Worm (Caenorhabditis elegans) whole organism, L4 larva: ENCODE data around the gene R09D1.12.
A peak's percentile ranks its signal among the peaks of the same experiment; 100 is the strongest.

Experiments used
- daf-12 ChIP-seq: fragments of 150-350 bp; optimal IDR thresholded peaks from 2 replicates; lab custom pipeline; 2014; ENCODE audit warnings: missing biosample characterization, missing genetic modification reagents, missing genetic modification characterization
- lsy-2 ChIP-seq, 2 experiments: fragments of 150-350 bp in 1 of 2; sonication (generic microtip) in 1 of 2; optimal IDR thresholded peaks; 2 replicates each; lab custom pipeline; 2014 to 2017; ENCODE audit warnings: missing biosample characterization in 2 of 2, missing genetic modification characterization in 2 of 2
- mdl-1 ChIP-seq, 2 experiments: fragments of 150-350 bp in 1 of 2; sonication (generic microtip) in 1 of 2; optimal IDR thresholded peaks; 2 replicates each; lab custom pipeline; 2014 to 2017; ENCODE audit warnings: missing biosample characterization in 2 of 2, missing genetic modification characterization in 2 of 2
- mep-1 ChIP-seq: fragments of 150-350 bp; sonication (generic microtip); optimal IDR thresholded peaks from 3 replicates; lab custom pipeline; 2014; ENCODE audit warnings: missing biosample characterization, missing genetic modification characterization
- mxl-2 ChIP-seq: fragments of 200-800 bp; sonication (Bioruptor generic); conservative IDR thresholded peaks from 2 replicates; pipeline ENCODE4 v1.3.6; 2022; ENCODE audit warnings: missing genetic modification reagents, missing genetic modification characterization, missing compliant biosample characterization
- nhr-237 ChIP-seq: sonication (generic microtip); optimal IDR thresholded peaks from 2 replicates; lab custom pipeline; 2017; ENCODE audit warnings: missing biosample characterization, missing genetic modification characterization
- pha-4 ChIP-seq, 2 experiments: fragments of 150-350 bp in 1 of 2; fragments of 200-800 bp in 1 of 2; sonication (Bioruptor generic) in 1 of 2; IDR thresholded peaks in 1 of 2; optimal IDR thresholded peaks in 1 of 2; 2 replicates each; pipeline versions ENCODE4 v1.3.6 to Lab custom; 2014 to 2022; ENCODE audit warnings: missing genetic modification characterization in 2 of 2, missing genetic modification reagents in 2 of 2, missing biosample characterization in 1 of 2, missing compliant biosample characterization in 1 of 2
- snpc-4 ChIP-seq: fragments of 150-350 bp; optimal IDR thresholded peaks from 2 replicates; lab custom pipeline; 2014; ENCODE audit warnings: missing biosample characterization, missing genetic modification characterization

ce11 chrII:9497309-9497708 is 45.2 kb upstream of the R09D1.12 start:
- no peak for TF ChIP-seq nhr-237
- peak in 1 of 2 experiments; percentile 14 for TF ChIP-seq lsy-2 (tag; optimal IDR thresholded peaks at IDR 0.05; lab: Kevin White, UChicago)
- peak; percentile 25 for TF ChIP-seq mep-1 (tag; lab: Kevin White, UChicago)
- TF ChIP-seq daf-12 (tag; lab: Kevin White, UChicago) = no peak
- no peak for TF ChIP-seq mdl-1 (tag; optimal IDR thresholded peaks at IDR 0.05; lab: Kevin White, UChicago)
- TF ChIP-seq mxl-2 (GFP tag; lab: Robert Waterston, UW) = no peak
- no peak for TF ChIP-seq pha-4 (GFP tag; IDR thresholded peaks at IDR 0.05; lab: Robert Waterston, UW)
- TF ChIP-seq pha-4 (tag; optimal IDR thresholded peaks at IDR 0.05; lab: Kevin White, UChicago) = no peak
- TF ChIP-seq snpc-4 (tag; lab: Kevin White, UChicago) = no peak
